Worm (Caenorhabditis elegans) whole organism, L4 larva: ENCODE data around the gene idi-1.

Source experiments
- R02D3.7 ChIP-seq: fragments of 150-350 bp; sonication (generic microtip); optimal IDR thresholded peaks from 3 replicates; lab custom pipeline; 2014; ENCODE audit warnings: missing biosample characterization, missing genetic modification characterization
- ceh-32 ChIP-seq: sonication (generic microtip); optimal IDR thresholded peaks from 2 replicates; lab custom pipeline; 2016; ENCODE audit warnings: mild to moderate bottlenecking, missing genetic modification characterization, missing compliant biosample characterization; ENCODE audit not compliant: poor library complexity
- ceh-82 ChIP-seq: sonication (generic microtip); optimal IDR thresholded peaks from 2 replicates; lab custom pipeline; 2017; ENCODE audit warnings: missing biosample characterization, missing genetic modification characterization
- lim-7 ChIP-seq: fragments of 200-800 bp; sonication (Bioruptor generic); IDR thresholded peaks from 2 replicates; pipeline ENCODE4 v1.3.6; 2022; ENCODE audit warnings: missing genetic modification characterization, missing compliant biosample characterization
- lin-13 ChIP-seq: fragments of 150-350 bp; optimal IDR thresholded peaks from 2 replicates; lab custom pipeline; 2014; ENCODE audit warnings: missing biosample characterization, missing genetic modification reagents, missing genetic modification characterization
- mep-1 ChIP-seq: fragments of 150-350 bp; sonication (generic microtip); optimal IDR thresholded peaks from 3 replicates; lab custom pipeline; 2014; ENCODE audit warnings: missing biosample characterization, missing genetic modification characterization
- nhr-28 ChIP-seq: fragments of 150-350 bp; optimal IDR thresholded peaks from 2 replicates; lab custom pipeline; 2014; ENCODE audit warnings: missing biosample characterization, missing genetic modification characterization
- tag-97 ChIP-seq: fragments of 200-800 bp; sonication (Bioruptor generic); IDR thresholded peaks from 2 replicates; pipeline ENCODE4 v1.3.6; 2022; ENCODE audit warnings: missing genetic modification characterization, missing compliant biosample characterization
- unc-39 ChIP-seq: sonication (generic microtip); optimal IDR thresholded peaks from 2 replicates; lab custom pipeline; 2017; ENCODE audit warnings: missing biosample characterization, missing genetic modification characterization

DNA sequence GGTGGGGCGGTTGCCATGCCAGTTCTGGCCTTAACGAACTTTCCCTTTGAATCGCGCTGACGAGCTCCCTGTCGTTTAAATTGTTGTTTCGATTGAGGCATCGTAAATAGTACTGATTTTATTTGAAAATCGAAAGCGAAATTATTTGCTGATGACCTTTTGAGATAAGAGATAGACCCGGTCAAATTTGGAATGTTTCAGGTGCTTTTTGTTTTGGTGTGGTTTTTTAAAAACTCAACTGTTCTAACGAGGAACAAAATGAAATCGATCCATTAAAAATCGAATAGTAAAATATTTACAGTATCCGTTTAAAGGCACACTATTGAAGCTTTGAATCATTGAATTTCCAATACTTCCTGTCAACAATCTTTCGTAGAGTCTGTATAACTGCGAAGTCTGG is 48.7 kb upstream of the idi-1 start, which contains the start of gene K12H4.6:
- TF ChIP-seq ceh-82 (tag; lab: Kevin White, UChicago) (no peak), mep-1 (no peak), nhr-28 (tag; lab: Kevin White, UChicago) (no peak), ceh-32 (tag; lab: Kevin White, UChicago) (no peak), lim-7 (GFP tag; lab: Robert Waterston, UW) (no peak), tag-97 (GFP tag; lab: Robert Waterston, UW) (no peak), lin-13 (GFP tag; lab: Kevin White, UChicago) (no peak), unc-39 (tag; lab: Kevin White, UChicago) (no peak), R02D3.7 (no peak)
